Worm (Caenorhabditis elegans): Measurements from ENCODE around the gene fsn-1.

The fsn-1 gene

ce11 chrIII:4952970-4953369 lies 15.8 kb downstream of the fsn-1 start:
- TF ChIP-seq ztf-11 (tag; optimal IDR thresholded peaks at IDR 0.05), result no peak

ce11 chrIII:4956566-4956965 lies 19.4 kb downstream of the fsn-1 start, which contains the start of gene C26E6.1:
C26E6.1 (plus strand) TSS chrIII:4956866.
- TF ChIP-seq sma-9 (GFP tag; optimal IDR thresholded peaks at IDR 0.05), result no peak
- no peak for TF ChIP-seq sma-9 (tag; optimal IDR thresholded peaks at IDR 0.05)
- no peak for TF ChIP-seq aly-2 (tag; optimal IDR thresholded peaks at IDR 0.05)
- TF ChIP-seq lin-39 (tag; optimal IDR thresholded peaks at IDR 0.05), result no peak
- no peak for TF ChIP-seq peb-1 (tag; optimal IDR thresholded peaks at IDR 0.05)
- TF ChIP-seq mdl-1 (tag; optimal IDR thresholded peaks at IDR 0.05), result no peak

ce11 chrIII:4960204-4960603 lies 23.1 kb downstream of the fsn-1 start, which contains the start of gene C27F2.4:
C27F2.4 (minus strand) TSS chrIII:4960304.
- TF ChIP-seq lin-11 (tag; optimal IDR thresholded peaks at IDR 0.05), result no peak
- no peak for TF ChIP-seq mbf-1 (tag; optimal IDR thresholded peaks at IDR 0.05)
- no peak for TF ChIP-seq dmd-4 (tag; optimal IDR thresholded peaks at IDR 0.05)
- no peak for TF ChIP-seq Y55F3AM.14 (GFP tag; optimal IDR thresholded peaks at IDR 0.05)
- no peak for TF ChIP-seq ztf-11 (tag; optimal IDR thresholded peaks at IDR 0.05)
- no peak for TF ChIP-seq unc-62 (GFP tag; optimal IDR thresholded peaks at IDR 0.05)
- TF ChIP-seq egl-27 (tag; optimal IDR thresholded peaks at IDR 0.05), result no peak
- no peak for TF ChIP-seq nhr-12 (tag; optimal IDR thresholded peaks at IDR 0.05)

ce11 chrIII:4961281-4961680 lies 24.2 kb downstream of the fsn-1 start:
- TF ChIP-seq mab-5 (tag; optimal IDR thresholded peaks at IDR 0.05), result no peak
- TF ChIP-seq nhr-129 (tag; optimal IDR thresholded peaks at IDR 0.05), result no peak
- TF ChIP-seq alr-1 (tag; optimal IDR thresholded peaks at IDR 0.05), result no peak

ce11 chrIII:4962393-4962792 lies 25.3 kb downstream of the fsn-1 start, which contains the start of gene vps-22:
vps-22 (minus strand) TSS chrIII:4962493.
- TF ChIP-seq lin-13 (GFP tag; optimal IDR thresholded peaks at IDR 0.05), result no peak
- TF ChIP-seq zag-1 (tag; optimal IDR thresholded peaks at IDR 0.05), result no peak
- TF ChIP-seq aly-2 (tag; optimal IDR thresholded peaks at IDR 0.05), result no peak
- TF ChIP-seq lin-11 (tag; optimal IDR thresholded peaks at IDR 0.05), result no peak
- TF ChIP-seq nhr-25 (tag; optimal IDR thresholded peaks at IDR 0.05), result no peak
- no peak for TF ChIP-seq R02D3.7 (tag; optimal IDR thresholded peaks at IDR 0.05)
- TF ChIP-seq alr-1 (tag; optimal IDR thresholded peaks at IDR 0.05), result no peak
- TF ChIP-seq nhr-12 (tag; optimal IDR thresholded peaks at IDR 0.05), result no peak
- TF ChIP-seq nhr-10 (tag; optimal IDR thresholded peaks at IDR 0.05), result no peak
- no peak for TF ChIP-seq nhr-6 (tag; optimal IDR thresholded peaks at IDR 0.05)
- no peak for TF ChIP-seq ceh-16 (tag; optimal IDR thresholded peaks at IDR 0.05)
- no peak for TF ChIP-seq fos-1 (tag; optimal IDR thresholded peaks at IDR 0.05)
- no peak for TF ChIP-seq crh-2 (tag; optimal IDR thresholded peaks at IDR 0.05)
- no peak for TF ChIP-seq ztf-4 (tag; optimal IDR thresholded peaks at IDR 0.05)
- TF ChIP-seq sma-3 (GFP tag; optimal IDR thresholded peaks at IDR 0.05), result no peak
- TF ChIP-seq snpc-4 (tag; optimal IDR thresholded peaks at IDR 0.05), result no peak
- TF ChIP-seq lin-39 (tag; optimal IDR thresholded peaks at IDR 0.05), result no peak
- TF ChIP-seq peb-1 (tag; optimal IDR thresholded peaks at IDR 0.05), result no peak
- no peak for TF ChIP-seq elt-3 (tag; optimal IDR thresholded peaks at IDR 0.05)
- TF ChIP-seq egl-27 (tag; optimal IDR thresholded peaks at IDR 0.05), result no peak

ce11 chrIII:4962886-4963285 lies 25.8 kb downstream of the fsn-1 start, which contains the start of gene C27F2.9:
C27F2.9 (minus strand) TSS chrIII:4963044.
- TF ChIP-seq nhr-12 (tag; optimal IDR thresholded peaks at IDR 0.05) (no peak), aly-2 (tag; optimal IDR thresholded peaks at IDR 0.05) (no peak), nhr-237 (tag; optimal IDR thresholded peaks at IDR 0.05) (no peak), ztf-1 (GFP tag; conservative IDR thresholded peaks at IDR 0.05) (no peak), skn-1 (tag; optimal IDR thresholded peaks at IDR 0.05) (no peak), dmd-4 (tag; optimal IDR thresholded peaks at IDR 0.05) (peak; percentile 27), unc-39 (tag; optimal IDR thresholded peaks at IDR 0.05) (no peak), nhr-10 (tag; optimal IDR thresholded peaks at IDR 0.05) (peak; percentile 55), mbf-1 (tag; optimal IDR thresholded peaks at IDR 0.05) (peak; percentile 26), lin-39 (tag; optimal IDR thresholded peaks at IDR 0.05) (no peak), ZK546.5 (tag; optimal IDR thresholded peaks at IDR 0.05) (peak; percentile 2), lin-13 (GFP tag; optimal IDR thresholded peaks at IDR 0.05) (peak; percentile 89), unc-62 (GFP tag; optimal IDR thresholded peaks at IDR 0.05) (no peak), gmeb-1 (tag; optimal IDR thresholded peaks at IDR 0.05) (peak; percentile 100), F13H6.1 (tag; optimal IDR thresholded peaks at IDR 0.05) (peak; percentile 85), nhr-11 (tag; optimal IDR thresholded peaks at IDR 0.05) (no peak), peb-1 (tag; optimal IDR thresholded peaks at IDR 0.05) (no peak), Y55F3AM.14 (GFP tag; optimal IDR thresholded peaks at IDR 0.05) (peak; percentile 20), alr-1 (tag; optimal IDR thresholded peaks at IDR 0.05) (no peak), nhr-129 (tag; optimal IDR thresholded peaks at IDR 0.05) (peak; percentile 78), ceh-16 (tag; optimal IDR thresholded peaks at IDR 0.05) (peak; percentile 11), sma-9 (GFP tag; optimal IDR thresholded peaks at IDR 0.05) (peak; percentile 92), sma-9 (tag; optimal IDR thresholded peaks at IDR 0.05) (no peak), nhr-21 (tag; optimal IDR thresholded peaks at IDR 0.05) (peak; percentile 75), egl-27 (tag; optimal IDR thresholded peaks at IDR 0.05) (no peak), sem-4 (tag; optimal IDR thresholded peaks at IDR 0.05) (peak; percentile 80), ztf-4 (tag; optimal IDR thresholded peaks at IDR 0.05) (peak; percentile 55), C34F6.9 (tag; optimal IDR thresholded peaks at IDR 0.05) (peak; percentile 97), blmp-1 (tag; optimal IDR thresholded peaks at IDR 0.05; ENCODE audit: insufficient read depth) (peak; percentile 63)
